Fruit fly (Drosophila melanogaster): ENCODE data around the gene CG4186.

- TF ChIP-seq psq (GFP tag; optimal IDR thresholded peaks at IDR 0.05) (no peak), Dif (GFP tag; optimal IDR thresholded peaks at IDR 0.05; ENCODE audit: partially characterized antibody) (no peak), Vsx2 (GFP tag; optimal IDR thresholded peaks at IDR 0.05; ENCODE audit: partially characterized antibody) (no peak), Jra (GFP tag; optimal IDR thresholded peaks at IDR 0.05) (no peak), lola (GFP tag; optimal IDR thresholded peaks at IDR 0.05) (no peak), Hr83 (GFP tag; optimal IDR thresholded peaks at IDR 0.05; ENCODE audit: poor library complexity, severe bottlenecking) (no peak), N (GFP tag; optimal IDR thresholded peaks at IDR 0.05) (no peak), CrebA (GFP tag; optimal IDR thresholded peaks at IDR 0.05; ENCODE audit: borderline replicate concordance) (no peak), Hr78 (GFP tag; optimal IDR thresholded peaks at IDR 0.05) (no peak), jim (GFP tag; optimal IDR thresholded peaks at IDR 0.05) (no peak)
These were observed 33.1 kb upstream of the CG4186 start for dm6 chr3L:20736266-20736665.

Data from whole organism, wandering third instar larva.